Worm (Caenorhabditis elegans): ENCODE results near the gene tsp-20.

DNA sequence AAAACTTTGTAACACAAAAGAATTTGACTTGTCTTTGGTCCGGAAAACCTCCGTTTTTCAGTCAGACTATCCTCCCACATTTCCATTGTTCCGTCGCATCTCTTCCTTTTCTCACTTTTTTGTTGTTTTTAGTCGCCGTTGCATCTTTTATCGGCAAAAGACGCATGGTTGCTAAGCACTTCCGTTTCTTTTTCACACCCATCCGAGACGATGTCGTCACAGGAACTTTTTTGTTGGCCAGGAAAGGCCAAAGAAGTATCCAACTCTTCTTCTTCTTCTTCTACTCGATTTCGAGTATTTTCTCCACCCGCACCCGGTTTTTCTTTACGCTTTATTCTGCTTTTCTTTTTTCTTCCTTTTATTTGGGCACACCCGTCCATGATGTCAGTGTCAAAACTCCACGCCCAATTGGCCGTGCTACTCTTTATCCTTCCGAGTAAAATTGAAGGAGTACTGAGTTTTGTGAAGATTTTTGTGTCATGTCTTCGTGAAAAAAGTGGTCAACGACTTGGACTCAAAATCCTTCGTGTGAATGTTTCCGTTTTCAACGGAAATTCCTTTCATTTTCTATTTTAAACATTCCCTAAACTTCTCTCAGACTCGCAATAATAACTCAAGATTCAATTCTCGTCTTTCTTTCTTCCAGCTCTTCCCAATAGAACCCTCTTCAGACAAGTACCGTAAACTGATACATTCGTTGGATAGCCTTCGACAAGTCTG is 8.6 kb downstream of the tsp-20 start, which contains the start of gene B0198.2:
- TF ChIP-seq tbx-11 (GFP tag; IDR thresholded peaks at IDR 0.05) (no peak), ama-1 (optimal IDR thresholded peaks at IDR 0.05) (no peak), B0310.2 (tag; optimal IDR thresholded peaks at IDR 0.05) (no peak), ets-7 (tag; optimal IDR thresholded peaks at IDR 0.05) (no peak), hmg-4 (GFP tag; optimal IDR thresholded peaks at IDR 0.05) (no peak), scrt-1 (GFP tag; IDR thresholded peaks at IDR 0.05) (no peak), hnd-1 (tag; optimal IDR thresholded peaks at IDR 0.05) (no peak), F13C5.2 (tag; optimal IDR thresholded peaks at IDR 0.05) (no peak), ceh-13 (GFP tag; optimal IDR thresholded peaks at IDR 0.05) (no peak), aly-1 (tag; optimal IDR thresholded peaks at IDR 0.05) (no peak), pes-1 (GFP tag; IDR thresholded peaks at IDR 0.05) (no peak), ceh-36 (tag; optimal IDR thresholded peaks at IDR 0.05) (no peak), flt-1 (GFP tag; IDR thresholded peaks at IDR 0.05) (no peak), hmbx-1 (tag; optimal IDR thresholded peaks at IDR 0.05) (no peak)
